Fruit fly (Drosophila melanogaster) whole organism, adult: ENCODE measurements around the gene sky.
A peak's percentile ranks its signal among the peaks of the same experiment; 100 is the strongest.

Source experiments
- CG11617 ChIP-seq: fragments of 200-800 bp; sonication (Bioruptor generic); optimal IDR thresholded peaks from 2 replicates; lab custom pipeline; 2017; ENCODE audit warnings: mild to moderate bottlenecking, missing biosample characterization, missing genetic modification reagents, missing genetic modification characterization
- CG12768 ChIP-seq: fragments of 200-800 bp; sonication (Bioruptor generic); optimal IDR thresholded peaks from 2 replicates; lab custom pipeline; 2017; ENCODE audit warnings: missing biosample characterization, missing genetic modification characterization, mild to moderate bottlenecking, moderate library complexity, missing genetic modification reagents
- CG14711 ChIP-seq: fragments of 200-800 bp; sonication (Bioruptor generic); optimal IDR thresholded peaks from 2 replicates; lab custom pipeline; 2018; ENCODE audit warnings: missing biosample characterization, mild to moderate bottlenecking, missing genetic modification characterization, moderate library complexity
- CG1620 ChIP-seq: fragments of 200-800 bp; sonication (Bioruptor generic); optimal IDR thresholded peaks from 2 replicates; lab custom pipeline; 2016; ENCODE audit warnings: missing biosample characterization, missing genetic modification characterization
- CG33017 ChIP-seq: fragments of 200-800 bp; sonication (Bioruptor generic); optimal IDR thresholded peaks from 2 replicates; lab custom pipeline; 2018; ENCODE audit warnings: missing biosample characterization, mild to moderate bottlenecking, missing genetic modification characterization, moderate library complexity
- CG5204 ChIP-seq: fragments of 200-800 bp; sonication (Bioruptor generic); optimal IDR thresholded peaks from 2 replicates; lab custom pipeline; 2016; ENCODE audit warnings: missing biosample characterization, missing genetic modification characterization
- CG7045 ChIP-seq: fragments of 200-800 bp; sonication (Bioruptor generic); optimal IDR thresholded peaks from 2 replicates; lab custom pipeline; 2017; ENCODE audit warnings: missing biosample characterization, mild to moderate bottlenecking, missing genetic modification characterization
- CG7101 ChIP-seq: fragments of 200-800 bp; sonication (Bioruptor generic); optimal IDR thresholded peaks from 2 replicates; lab custom pipeline; 2018; ENCODE audit warnings: missing biosample characterization, mild to moderate bottlenecking, missing genetic modification characterization, moderate library complexity
- Clk ChIP-seq: fragments of 200-800 bp; sonication (Bioruptor generic); optimal IDR thresholded peaks from 2 replicates; lab custom pipeline; 2017; ENCODE audit warnings: missing biosample characterization, missing genetic modification characterization
- Crg-1 ChIP-seq: fragments of 200-800 bp; sonication (Bioruptor generic); optimal IDR thresholded peaks from 2 replicates; lab custom pipeline; 2016; ENCODE audit warnings: missing biosample characterization, missing genetic modification characterization
- Hr96 ChIP-seq: fragments of 200-800 bp; sonication (Bioruptor generic); optimal IDR thresholded peaks from 2 replicates; lab custom pipeline; 2016; ENCODE audit warnings: missing biosample characterization, missing genetic modification characterization
- Mnt ChIP-seq: fragments of 200-800 bp; sonication (Bioruptor generic); optimal IDR thresholded peaks from 2 replicates; lab custom pipeline; 2016; ENCODE audit warnings: missing biosample characterization, mild to moderate bottlenecking, missing genetic modification characterization
- bab1 ChIP-seq: fragments of 200-800 bp; sonication (Bioruptor generic); optimal IDR thresholded peaks from 3 replicates; lab custom pipeline; 2019; ENCODE audit warnings: missing biosample characterization, mild to moderate bottlenecking, missing genetic modification characterization, moderate library complexity
- cic ChIP-seq: fragments of 200-800 bp; sonication (Bioruptor generic); optimal IDR thresholded peaks from 2 replicates; lab custom pipeline; 2017; ENCODE audit warnings: missing biosample characterization, mild to moderate bottlenecking, missing genetic modification characterization, moderate library complexity
- cnc ChIP-seq, 2 experiments: fragments of >200 bp; optimal IDR thresholded peaks; 2 replicates each; lab custom pipeline; 2017
- kay ChIP-seq: fragments of 200-800 bp; sonication (Bioruptor generic); peaks from one replicate; lab custom pipeline; 2016; ENCODE audit warnings: missing biosample characterization, missing genetic modification characterization, borderline replicate concordance
- ovo ChIP-seq: fragments of 200-800 bp; sonication (Bioruptor generic); optimal IDR thresholded peaks from 2 replicates; lab custom pipeline; 2016; ENCODE audit warnings: missing biosample characterization, missing genetic modification characterization
- pad ChIP-seq: fragments of 200-800 bp; sonication (Bioruptor generic); optimal IDR thresholded peaks from 3 replicates; lab custom pipeline; 2017; ENCODE audit warnings: missing biosample characterization, missing genetic modification characterization, mild to moderate bottlenecking, moderate library complexity, missing genetic modification reagents
- tj ChIP-seq: fragments of 200-800 bp; sonication (Bioruptor generic); optimal IDR thresholded peaks from 3 replicates; lab custom pipeline; 2017; ENCODE audit warnings: missing biosample characterization, mild to moderate bottlenecking, missing genetic modification characterization, moderate library complexity
- toe ChIP-seq: fragments of 200-800 bp; sonication (Bioruptor generic); optimal IDR thresholded peaks from 2 replicates; lab custom pipeline; 2016; ENCODE audit warnings: missing biosample characterization, missing genetic modification characterization

The sky gene

DNA sequence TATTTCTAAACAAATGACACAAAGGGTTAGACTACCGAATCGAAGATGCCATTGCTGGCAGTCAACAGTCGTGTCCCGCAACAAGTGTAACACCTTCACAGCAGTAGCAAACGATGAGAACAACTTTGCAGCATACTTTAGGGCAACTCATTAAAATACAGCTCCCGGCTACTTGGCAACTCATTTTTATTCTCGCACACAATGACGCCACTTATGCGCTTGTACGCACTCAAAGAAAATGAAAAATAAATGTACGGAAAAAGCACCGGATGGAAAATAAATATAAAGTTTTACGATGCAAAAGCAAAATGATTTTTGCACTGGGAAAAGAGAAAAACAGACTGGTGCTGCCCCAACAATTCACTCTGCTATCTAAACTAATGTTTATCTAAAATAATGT is 27.5 kb downstream of the sky start:
- TF ChIP-seq CG14711 (tag; lab: Kevin White, UChicago) (peak; percentile 92), Clk (no peak)

- peak; percentile 10 for TF ChIP-seq CG7101
- peak; percentile 42 for TF ChIP-seq cic (GFP tag; lab: Kevin White, UChicago)
- TF ChIP-seq CG12768 (GFP tag; lab: Kevin White, UChicago): peak; percentile 70
- TF ChIP-seq pad (GFP tag; lab: Kevin White, UChicago): no peak
These were observed 28.7 kb downstream of the sky start for dm6 chr2L:20889857-20890606.

DNA sequence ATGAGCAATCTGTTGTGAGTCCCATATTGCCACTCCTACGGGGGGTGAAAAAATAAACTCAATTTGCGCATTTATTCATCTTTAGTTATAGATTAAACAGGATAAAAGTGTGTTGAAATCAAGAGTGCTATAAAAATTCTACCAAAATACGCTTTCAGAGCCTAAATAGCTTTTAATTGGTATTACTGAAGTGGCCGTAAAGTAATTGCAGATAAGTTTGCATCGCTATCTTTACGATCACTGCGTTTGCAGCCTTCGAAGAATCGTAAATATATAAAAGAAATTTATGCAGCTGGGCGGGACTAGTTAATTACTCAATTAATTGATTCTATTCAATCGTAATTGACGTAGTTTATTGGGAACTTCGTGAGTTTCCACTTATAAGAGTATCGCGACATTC is 31.5 kb downstream of the sky start:
- no peak for TF ChIP-seq CG11617 (GFP tag; lab: Kevin White, UChicago)
- no peak for TF ChIP-seq kay
- TF ChIP-seq ovo (GFP tag; lab: Kevin White, UChicago): no peak
- TF ChIP-seq CG12768 (GFP tag; lab: Kevin White, UChicago): no peak
- TF ChIP-seq cic (GFP tag; lab: Kevin White, UChicago): peak; percentile 23
- no peak for TF ChIP-seq Clk
- TF ChIP-seq Hr96 (GFP tag; lab: Kevin White, UChicago): no peak
- no peak for TF ChIP-seq CG1620 (GFP tag; lab: Kevin White, UChicago)
- no peak for TF ChIP-seq cnc (optimal IDR thresholded peaks at IDR 0.05; lab: Kevin White, UChicago)
- TF ChIP-seq CG5204 (GFP tag; lab: Kevin White, UChicago): no peak
- peak; percentile 58 for TF ChIP-seq CG7101
- no peak for TF ChIP-seq bab1 (GFP tag; lab: Kevin White, UChicago)
- TF ChIP-seq toe (GFP tag; lab: Kevin White, UChicago): no peak
- TF ChIP-seq Crg-1 (GFP tag; lab: Kevin White, UChicago): no peak
- no peak for TF ChIP-seq Mnt
- no peak for TF ChIP-seq tj (GFP tag; lab: Kevin White, UChicago)
- TF ChIP-seq CG33017 (tag; lab: Kevin White, UChicago): peak; percentile 61
- TF ChIP-seq pad (GFP tag; lab: Kevin White, UChicago): peak; percentile 29
- no peak for TF ChIP-seq CG7045 (GFP tag; lab: Kevin White, UChicago)
- TF ChIP-seq CG14711 (tag; lab: Kevin White, UChicago): peak; percentile 11

- TF ChIP-seq Hr96 (GFP tag; lab: Kevin White, UChicago) (no peak), CG11617 (GFP tag; lab: Kevin White, UChicago) (peak; percentile 30), CG33017 (tag; lab: Kevin White, UChicago) (peak; percentile 2), tj (GFP tag; lab: Kevin White, UChicago) (no peak), toe (GFP tag; lab: Kevin White, UChicago) (no peak), kay (peak; percentile 90), cnc (optimal IDR thresholded peaks at IDR 0.05; lab: Kevin White, UChicago) (no peak), Crg-1 (GFP tag; lab: Kevin White, UChicago) (no peak), bab1 (GFP tag; lab: Kevin White, UChicago) (peak; percentile 13), Clk (no peak), pad (GFP tag; lab: Kevin White, UChicago) (peak; percentile 23), CG14711 (tag; lab: Kevin White, UChicago) (no peak), Mnt (peak; percentile 65), ovo (GFP tag; lab: Kevin White, UChicago) (no peak), CG5204 (GFP tag; lab: Kevin White, UChicago) (no peak), CG12768 (GFP tag; lab: Kevin White, UChicago) (no peak), CG7101 (no peak), cic (GFP tag; lab: Kevin White, UChicago) (peak; percentile 93), CG1620 (GFP tag; lab: Kevin White, UChicago) (no peak), CG7045 (GFP tag; lab: Kevin White, UChicago) (no peak)
These were observed 32.7 kb downstream of the sky start for dm6 chr2L:20885889-20886507.

- TF ChIP-seq CG12768 (GFP tag; lab: Kevin White, UChicago) (peak; percentile 31), kay (no peak), CG33017 (tag; lab: Kevin White, UChicago) (peak; percentile 14), Mnt (peak; percentile 2), CG7045 (GFP tag; lab: Kevin White, UChicago) (no peak), CG7101 (no peak), pad (GFP tag; lab: Kevin White, UChicago) (peak; percentile 21), ovo (GFP tag; lab: Kevin White, UChicago) (peak; percentile 45), cic (GFP tag; lab: Kevin White, UChicago) (peak; percentile 72), toe (GFP tag; lab: Kevin White, UChicago) (no peak), CG1620 (GFP tag; lab: Kevin White, UChicago) (no peak)
These were observed 35.0 kb downstream of the sky start for dm6 chr2L:20883624-20884220.

- TF ChIP-seq kay (peak; percentile 91), CG1620 (GFP tag; lab: Kevin White, UChicago) (no peak)
These were observed 35.6 kb downstream of the sky start for dm6 chr2L:20883097-20883496.
